Worm (Caenorhabditis elegans) whole organism, L1 larva: ENCODE data around the gene cbn-1.

Experiments used
- ceh-88 ChIP-seq: fragments of 200-800 bp; sonication (Bioruptor generic); IDR thresholded peaks from 2 replicates; pipeline ENCODE4 v1.3.6; 2022; ENCODE audit warnings: missing genetic modification characterization, missing compliant biosample characterization
- efl-3 ChIP-seq: fragments of 200-800 bp; sonication (Bioruptor generic); optimal IDR thresholded peaks from 2 replicates; lab custom pipeline; 2018; ENCODE audit warnings: mild to moderate bottlenecking, missing genetic modification characterization, missing compliant biosample characterization
- ets-5 ChIP-seq: fragments of 200-800 bp; sonication (Bioruptor generic); IDR thresholded peaks from 2 replicates; pipeline ENCODE4 v1.3.6; 2022; ENCODE audit warnings: missing genetic modification characterization, missing compliant biosample characterization
- fos-1 ChIP-seq: fragments of 150-350 bp; optimal IDR thresholded peaks from 2 replicates; lab custom pipeline; 2014; ENCODE audit warnings: missing biosample characterization, missing genetic modification characterization
- lin-14 ChIP-seq: fragments of 200-800 bp; sonication (Bioruptor generic); optimal IDR thresholded peaks from 2 replicates; lab custom pipeline; 2018; ENCODE audit warnings: mild to moderate bottlenecking, missing genetic modification characterization, moderate library complexity, missing compliant biosample characterization
- lin-15B ChIP-seq: fragments of 150-350 bp; sonication (generic microtip); optimal IDR thresholded peaks from 3 replicates; lab custom pipeline; 2014; ENCODE audit warnings: missing biosample characterization, missing genetic modification characterization
- nhr-47 ChIP-seq: sonication (generic microtip); optimal IDR thresholded peaks from 2 replicates; lab custom pipeline; 2016; ENCODE audit warnings: mild to moderate bottlenecking, missing genetic modification characterization, moderate library complexity, missing compliant biosample characterization
- nhr-76 ChIP-seq: sonication (generic microtip); optimal IDR thresholded peaks from 2 replicates; lab custom pipeline; 2017; ENCODE audit warnings: missing biosample characterization, missing genetic modification characterization
- pqm-1 ChIP-seq: sonication (generic microtip); optimal IDR thresholded peaks from 3 replicates; lab custom pipeline; 2017; ENCODE audit warnings: missing biosample characterization, missing genetic modification characterization
- swsn-7 ChIP-seq: sonication (generic microtip); optimal IDR thresholded peaks from 2 replicates; lab custom pipeline; 2016; ENCODE audit warnings: missing genetic modification characterization, missing compliant biosample characterization
- unc-62 ChIP-seq: fragments of 150-350 bp; optimal IDR thresholded peaks from 2 replicates; lab custom pipeline; 2014; ENCODE audit warnings: missing biosample characterization, missing genetic modification reagents, missing genetic modification characterization
- unc-86 ChIP-seq: sonication (generic microtip); optimal IDR thresholded peaks from 2 replicates; lab custom pipeline; 2016; ENCODE audit warnings: missing genetic modification characterization, missing compliant biosample characterization
- zip-4 ChIP-seq: fragments of 200-800 bp; sonication (Bioruptor generic); optimal IDR thresholded peaks from 2 replicates; lab custom pipeline; 2018; ENCODE audit warnings: mild to moderate bottlenecking, missing genetic modification characterization, moderate library complexity, missing compliant biosample characterization

ce11 chrII:288705-289205, 43.6 kb downstream of the cbn-1 start, which contains the start of gene mrpl-41:
- no peak for TF ChIP-seq nhr-76 (tag; lab: Kevin White, UChicago)
- no peak for TF ChIP-seq lin-14 (GFP tag; lab: Kevin White, UChicago)
- no peak for TF ChIP-seq zip-4 (GFP tag; lab: Kevin White, UChicago)
- TF ChIP-seq fos-1 (tag; lab: Kevin White, UChicago) = no peak
- TF ChIP-seq pqm-1 = no peak
- TF ChIP-seq ets-5 (GFP tag; lab: Robert Waterston, UW) = no peak
- TF ChIP-seq unc-86 (tag; lab: Kevin White, UChicago) = no peak
- no peak for TF ChIP-seq ceh-88 (GFP tag; lab: Robert Waterston, UW)
- no peak for TF ChIP-seq lin-15B (tag; lab: Kevin White, UChicago)
- no peak for TF ChIP-seq nhr-47 (tag; lab: Kevin White, UChicago)
- TF ChIP-seq swsn-7 (tag; lab: Kevin White, UChicago) = no peak
- TF ChIP-seq unc-62 (GFP tag; lab: Kevin White, UChicago) = no peak
- no peak for TF ChIP-seq efl-3 (GFP tag; lab: Kevin White, UChicago)
